Worm (Caenorhabditis elegans) whole organism, L4 larva: ENCODE measurements around the gene Y75D11A.2.

Source experiments
- T26A8.4 ChIP-seq: fragments of 200-800 bp; sonication (Bioruptor generic); IDR thresholded peaks from 2 replicates; pipeline ENCODE4 v1.3.6; 2022; ENCODE audit warnings: missing genetic modification characterization, missing compliant biosample characterization
- Y75B8A.6 ChIP-seq: fragments of 200-800 bp; sonication (Bioruptor generic); IDR thresholded peaks from 2 replicates; pipeline ENCODE4 v1.3.6; 2022; ENCODE audit warnings: missing genetic modification reagents, missing genetic modification characterization, missing compliant biosample characterization
- ZK337.2 ChIP-seq: fragments of 200-800 bp; sonication (Bioruptor generic); IDR thresholded peaks from 2 replicates; pipeline ENCODE4 v1.3.6; 2022; ENCODE audit warnings: missing genetic modification reagents, missing genetic modification characterization, missing compliant biosample characterization
- daf-12 ChIP-seq: fragments of 150-350 bp; optimal IDR thresholded peaks from 2 replicates; lab custom pipeline; 2014; ENCODE audit warnings: missing biosample characterization, missing genetic modification reagents, missing genetic modification characterization
- mes-2 ChIP-seq: sonication (generic microtip); optimal IDR thresholded peaks from 2 replicates; lab custom pipeline; 2016; ENCODE audit warnings: missing genotype, mild to moderate bottlenecking, missing genetic modification characterization, missing compliant biosample characterization; ENCODE audit not compliant: poor library complexity, severe bottlenecking
- nhr-76 ChIP-seq: fragments of 150-350 bp; optimal IDR thresholded peaks from 2 replicates; lab custom pipeline; 2014; ENCODE audit warnings: missing biosample characterization, missing genetic modification characterization

ce11 chrX:1735941-1736340 lies 6.7 kb upstream of the Y75D11A.2 start, which contains the start of gene F07G6.12:
- TF ChIP-seq T26A8.4 (no peak), daf-12 (tag; lab: Kevin White, UChicago) (no peak), mes-2 (tag; lab: Kevin White, UChicago) (no peak), nhr-76 (tag; lab: Kevin White, UChicago) (no peak), Y75B8A.6 (GFP tag; lab: Robert Waterston, UW) (no peak), ZK337.2 (no peak)
